Fruit fly (Drosophila melanogaster): Measurements from ENCODE around the gene CG7488.

CG7488 gene

DNA sequence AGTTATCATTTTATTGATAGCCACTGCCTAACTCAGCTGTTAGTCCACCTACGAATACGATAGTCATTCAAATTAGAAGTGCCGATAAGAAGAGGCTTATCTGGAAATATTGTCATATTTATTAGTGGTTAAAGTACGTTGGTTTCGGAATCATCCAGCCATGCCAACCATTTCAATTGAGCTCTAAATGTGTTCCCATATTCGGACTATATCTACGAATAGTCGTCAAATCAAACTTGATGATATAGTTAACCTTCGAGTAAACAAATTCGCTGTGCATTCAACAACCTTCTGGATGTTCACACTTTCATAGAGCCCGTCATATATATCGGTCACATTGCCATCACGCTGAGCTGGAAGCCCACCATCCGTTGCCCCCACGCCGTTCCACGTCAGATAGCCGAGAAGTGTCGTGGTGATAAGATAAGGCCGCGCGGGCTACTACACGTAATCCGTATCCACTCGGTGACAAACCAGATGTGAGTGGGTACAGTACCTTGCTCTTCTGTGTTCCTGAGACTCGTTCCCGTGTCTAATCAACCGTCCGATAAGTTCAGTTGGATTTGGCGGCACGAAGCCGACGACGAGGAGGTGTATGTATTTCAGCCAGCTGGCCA, 23.0 kb downstream of the CG7488 start:
- TF ChIP-seq kah (GFP tag; optimal IDR thresholded peaks at IDR 0.05), result no peak
- no peak for TF ChIP-seq wek (GFP tag; optimal IDR thresholded peaks at IDR 0.05)
- TF ChIP-seq Six4 (GFP tag; optimal IDR thresholded peaks at IDR 0.05), result no peak
- TF ChIP-seq CkIIα-i1 (GFP tag; IDR thresholded peaks at IDR 0.05), result no peak
- TF ChIP-seq dimm (GFP tag; IDR thresholded peaks at IDR 0.05), result no peak
- TF ChIP-seq vfl (GFP tag; optimal IDR thresholded peaks at IDR 0.05), result no peak
- no peak for TF ChIP-seq fru (optimal IDR thresholded peaks at IDR 0.05)
- TF ChIP-seq CG6765 (GFP tag; optimal IDR thresholded peaks at IDR 0.05), result no peak
- TF ChIP-seq CrebB (tag; optimal IDR thresholded peaks at IDR 0.05), result no peak
- no peak for TF ChIP-seq CG3407 (GFP tag; optimal IDR thresholded peaks at IDR 0.05)
- no peak for TF ChIP-seq Taf1 (GFP tag; IDR thresholded peaks at IDR 0.05)
- no peak for TF ChIP-seq CG8765 (GFP tag; IDR thresholded peaks at IDR 0.05)
- no peak for TF ChIP-seq inv (GFP tag; IDR thresholded peaks at IDR 0.05; ENCODE audit: partially characterized antibody)
- TF ChIP-seq NC2β (GFP tag; optimal IDR thresholded peaks at IDR 0.05), result no peak
- TF ChIP-seq run (tag; optimal IDR thresholded peaks at IDR 0.05), result peak; percentile 55
- no peak for TF ChIP-seq gfzf (GFP tag; optimal IDR thresholded peaks at IDR 0.05)
- peak; percentile 21; the same call in 1 of the 2 replicates for TF ChIP-seq crol (GFP tag; IDR thresholded peaks at IDR 0.05)
- TF ChIP-seq luna (GFP tag; optimal IDR thresholded peaks at IDR 0.05), result no peak
- no peak for TF ChIP-seq so (GFP tag; IDR thresholded peaks at IDR 0.05)
- no peak for TF ChIP-seq CG10979 (tag; optimal IDR thresholded peaks at IDR 0.05)
- no peak for TF ChIP-seq CG1647 (GFP tag; optimal IDR thresholded peaks at IDR 0.05)
- TF ChIP-seq CG8089 (GFP tag; optimal IDR thresholded peaks at IDR 0.05), result no peak
- no peak for TF ChIP-seq CG14014 (GFP tag; IDR thresholded peaks at IDR 0.05)
- TF ChIP-seq CG15696 (tag; optimal IDR thresholded peaks at IDR 0.05), result no peak
- TF ChIP-seq Camta (GFP tag; optimal IDR thresholded peaks at IDR 0.05), result no peak
- no peak for TF ChIP-seq corto (GFP tag; optimal IDR thresholded peaks at IDR 0.05)
- TF ChIP-seq HmgD (GFP tag; optimal IDR thresholded peaks at IDR 0.05), result no peak
- TF ChIP-seq hbn (GFP tag; IDR thresholded peaks at IDR 0.05; ENCODE audit: partially characterized antibody), result no peak
- no peak for TF ChIP-seq crc (GFP tag; optimal IDR thresholded peaks at IDR 0.05)
- TF ChIP-seq nau (GFP tag; optimal IDR thresholded peaks at IDR 0.05), result no peak
- TF ChIP-seq CG13424 (tag; optimal IDR thresholded peaks at IDR 0.05), result no peak
- peak in 1 of 2 experiments; percentile 74 for TF ChIP-seq Pdp1 (GFP tag; optimal IDR thresholded peaks at IDR 0.05)
- no peak for TF ChIP-seq Chrac-16 (GFP tag; optimal IDR thresholded peaks at IDR 0.05)
- no peak for TF ChIP-seq odd (GFP tag; optimal IDR thresholded peaks at IDR 0.05)
- TF ChIP-seq CG17385 (GFP tag; optimal IDR thresholded peaks at IDR 0.05), result no peak
- TF ChIP-seq ash1 (GFP tag; optimal IDR thresholded peaks at IDR 0.05), result no peak
- TF ChIP-seq Meics (GFP tag; optimal IDR thresholded peaks at IDR 0.05), result no peak
- peak; percentile 66 for TF ChIP-seq CG34376 (GFP tag; optimal IDR thresholded peaks at IDR 0.05)
- TF ChIP-seq CG12659 (GFP tag; optimal IDR thresholded peaks at IDR 0.05), result no peak
- no peak for TF ChIP-seq CG10274 (GFP tag; optimal IDR thresholded peaks at IDR 0.05)
- TF ChIP-seq tx (GFP tag; optimal IDR thresholded peaks at IDR 0.05), result no peak
- TF ChIP-seq CG4617 (GFP tag; optimal IDR thresholded peaks at IDR 0.05; ENCODE audit: borderline replicate concordance), result no peak
- no peak for TF ChIP-seq CG12071 (GFP tag; optimal IDR thresholded peaks at IDR 0.05)
- TF ChIP-seq CG8478 (optimal IDR thresholded peaks at IDR 0.05), result no peak
- no peak for TF ChIP-seq CG33213 (GFP tag; optimal IDR thresholded peaks at IDR 0.05)
- TF ChIP-seq CG8290 (GFP tag; optimal IDR thresholded peaks at IDR 0.05), result no peak
- TF ChIP-seq CG8290 (tag; optimal IDR thresholded peaks at IDR 0.05), result no peak
- TF ChIP-seq Vsx1 (GFP tag; optimal IDR thresholded peaks at IDR 0.05), result no peak
- TF ChIP-seq trem (tag; optimal IDR thresholded peaks at IDR 0.05), result no peak
- no peak for TF ChIP-seq ato (GFP tag; IDR thresholded peaks at IDR 0.05; ENCODE audit: partially characterized antibody)
- TF ChIP-seq Hr78 (GFP tag; optimal IDR thresholded peaks at IDR 0.05), result no peak

All from whole organism, embryonic.